Fruit fly (Drosophila melanogaster) whole organism, pupa: Measurements from ENCODE around the gene CG17660.

Source experiments
- CG10348 ChIP-seq: fragments of 200-800 bp; sonication (Bioruptor generic); IDR thresholded peaks from 2 replicates; pipeline ENCODE4 v1.3.6; 2022; ENCODE audit warnings: missing biosample characterization, missing genetic modification characterization
- CG12605 ChIP-seq: fragments of 200-800 bp; sonication (Bioruptor generic); IDR thresholded peaks from 2 replicates; pipeline ENCODE4 v1.3.6; 2022; ENCODE audit warnings: missing biosample characterization, missing genetic modification characterization
- CG13204 ChIP-seq: fragments of 200-800 bp; sonication (Bioruptor generic); optimal IDR thresholded peaks from 2 replicates; lab custom pipeline; 2018; ENCODE audit warnings: missing biosample characterization, mild to moderate bottlenecking, missing genetic modification characterization, moderate library complexity
- CG14655 ChIP-seq: fragments of 200-800 bp; sonication (Bioruptor generic); optimal IDR thresholded peaks from 3 replicates; lab custom pipeline; 2017; ENCODE audit warnings: mild to moderate bottlenecking, missing biosample characterization, missing genetic modification reagents, missing genetic modification characterization
- CG15710 ChIP-seq: fragments of 200-800 bp; sonication (Bioruptor generic); optimal IDR thresholded peaks from 2 replicates; lab custom pipeline; 2018; ENCODE audit warnings: missing biosample characterization, mild to moderate bottlenecking, missing genetic modification characterization, moderate library complexity
- CG4496 ChIP-seq: fragments of 200-800 bp; sonication (Bioruptor generic); IDR thresholded peaks from 3 replicates; pipeline ENCODE4 v1.3.6; 2022; ENCODE audit warnings: missing biosample characterization, missing genetic modification characterization
- CG9948 ChIP-seq: fragments of 200-800 bp; sonication (Bioruptor generic); optimal IDR thresholded peaks from 2 replicates; lab custom pipeline; 2018; ENCODE audit warnings: missing biosample characterization, mild to moderate bottlenecking, missing genetic modification characterization, moderate library complexity
- EcR ChIP-seq: fragments of 200-800 bp; sonication (Bioruptor generic); optimal IDR thresholded peaks from 3 replicates; lab custom pipeline; 2019; ENCODE audit warnings: missing biosample characterization, missing genetic modification characterization, mild to moderate bottlenecking, moderate library complexity, missing genetic modification reagents
- Pif1B ChIP-seq: fragments of 200-800 bp; sonication (Bioruptor generic); optimal IDR thresholded peaks from 3 replicates; lab custom pipeline; 2016; ENCODE audit warnings: missing biosample characterization, missing genetic modification characterization
- Snoo ChIP-seq: fragments of 200-800 bp; sonication (Bioruptor generic); optimal IDR thresholded peaks from 3 replicates; lab custom pipeline; 2017; ENCODE audit warnings: missing biosample characterization, mild to moderate bottlenecking, missing genetic modification characterization, inconsistent platforms
- gl ChIP-seq: fragments of 200-800 bp; sonication (Bioruptor generic); optimal IDR thresholded peaks from 2 replicates; lab custom pipeline; 2018; ENCODE audit warnings: missing biosample characterization, mild to moderate bottlenecking, missing genetic modification characterization
- rn ChIP-seq: fragments of 200-800 bp; sonication (Bioruptor generic); IDR thresholded peaks from 2 replicates; pipeline ENCODE4 v1.3.6; 2022; ENCODE audit warnings: missing biosample characterization, missing genetic modification characterization

DNA sequence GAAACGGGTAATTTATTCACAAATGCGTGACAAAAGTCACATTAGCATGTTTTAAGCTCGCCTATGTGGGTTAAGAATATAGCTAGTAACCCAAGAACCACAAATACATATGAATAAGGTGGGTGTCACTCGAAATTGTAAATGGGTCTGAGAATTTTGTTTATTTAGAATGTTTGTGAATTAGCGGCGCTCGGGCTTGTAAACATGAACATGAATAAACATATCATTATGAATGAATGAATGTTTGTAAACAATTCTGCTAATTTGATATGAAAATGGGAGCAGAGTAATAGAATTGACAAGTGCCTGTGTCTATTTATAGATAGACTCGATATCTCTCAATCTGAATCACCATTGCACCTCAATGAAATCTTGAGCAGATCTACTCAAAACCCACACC lies 24.9 kb upstream of the CG17660 start:
- TF ChIP-seq CG13204 (no peak), CG15710 (tag; lab: Kevin White, UChicago) (no peak), gl (tag; lab: Kevin White, UChicago) (no peak), CG14655 (GFP tag; lab: Kevin White, UChicago) (no peak), Snoo (no peak), rn (GFP tag; lab: Robert Waterston, UW) (no peak), CG12605 (GFP tag; lab: Robert Waterston, UW) (no peak), CG4496 (GFP tag; lab: Robert Waterston, UW) (no peak), CG10348 (GFP tag; lab: Robert Waterston, UW) (no peak), Pif1B (GFP tag; lab: Kevin White, UChicago) (no peak), CG9948 (tag; lab: Kevin White, UChicago) (no peak), EcR (GFP tag; lab: Kevin White, UChicago) (no peak)
